Worm (Caenorhabditis elegans): ENCODE data around the gene F40G9.7.

ce11 chrIII:143121-143520 is 22.4 kb upstream of the F40G9.7 start, which contains the start of gene fbxb-82:
- no peak for TF ChIP-seq hlh-13 (GFP tag; optimal IDR thresholded peaks at IDR 0.05)
- TF ChIP-seq madf-2 (tag; optimal IDR thresholded peaks at IDR 0.05), result no peak
- no peak for TF ChIP-seq ceh-9 (tag; optimal IDR thresholded peaks at IDR 0.05)
- no peak for TF ChIP-seq ama-1 (optimal IDR thresholded peaks at IDR 0.05)
- no peak for TF ChIP-seq npax-4 (tag; optimal IDR thresholded peaks at IDR 0.05)
- no peak for TF ChIP-seq C38D4.7 (GFP tag; optimal IDR thresholded peaks at IDR 0.05)
- TF ChIP-seq fkh-6 (tag; optimal IDR thresholded peaks at IDR 0.05), result no peak
- TF ChIP-seq nhr-11 (tag; optimal IDR thresholded peaks at IDR 0.05), result no peak
- no peak for TF ChIP-seq che-1 (tag; optimal IDR thresholded peaks at IDR 0.05)
